Worm (Caenorhabditis elegans) whole organism, L2 larva: ENCODE measurements around the gene K03H6.4.

ENCODE experiments used
- R02D3.7 ChIP-seq: fragments of 150-350 bp; optimal IDR thresholded peaks from 2 replicates; lab custom pipeline; 2014; ENCODE audit warnings: missing biosample characterization, missing genetic modification characterization
- ZK546.5 ChIP-seq: sonication (generic microtip); optimal IDR thresholded peaks from 2 replicates; lab custom pipeline; 2017; ENCODE audit warnings: missing biosample characterization, missing genetic modification characterization
- aly-2 ChIP-seq: fragments of 150-350 bp; optimal IDR thresholded peaks from 2 replicates; lab custom pipeline; 2014; ENCODE audit warnings: missing biosample characterization, missing genetic modification characterization
- lin-39 ChIP-seq: fragments of 150-350 bp; optimal IDR thresholded peaks from 2 replicates; lab custom pipeline; 2014; ENCODE audit warnings: missing biosample characterization, missing genetic modification reagents, missing genetic modification characterization
- nhr-10 ChIP-seq: sonication (generic microtip); optimal IDR thresholded peaks from 2 replicates; lab custom pipeline; 2017; ENCODE audit warnings: missing biosample characterization, missing genetic modification characterization
- nhr-237 ChIP-seq: fragments of 150-350 bp; optimal IDR thresholded peaks from 2 replicates; lab custom pipeline; 2014; ENCODE audit warnings: missing biosample characterization, missing genetic modification characterization
- nhr-25 ChIP-seq: fragments of 150-350 bp; sonication (generic microtip); optimal IDR thresholded peaks from 3 replicates; lab custom pipeline; 2014; ENCODE audit warnings: missing biosample characterization, missing genetic modification characterization
- snpc-4 ChIP-seq: fragments of 150-350 bp; optimal IDR thresholded peaks from 2 replicates; lab custom pipeline; 2014; ENCODE audit warnings: missing biosample characterization, missing genetic modification characterization
- zag-1 ChIP-seq: fragments of 150-350 bp; optimal IDR thresholded peaks from 2 replicates; lab custom pipeline; 2014; ENCODE audit warnings: missing biosample characterization, missing genetic modification characterization
- ztf-11 ChIP-seq: sonication (generic microtip); optimal IDR thresholded peaks from 2 replicates; lab custom pipeline; 2017; ENCODE audit warnings: missing biosample characterization, missing genetic modification characterization

DNA sequence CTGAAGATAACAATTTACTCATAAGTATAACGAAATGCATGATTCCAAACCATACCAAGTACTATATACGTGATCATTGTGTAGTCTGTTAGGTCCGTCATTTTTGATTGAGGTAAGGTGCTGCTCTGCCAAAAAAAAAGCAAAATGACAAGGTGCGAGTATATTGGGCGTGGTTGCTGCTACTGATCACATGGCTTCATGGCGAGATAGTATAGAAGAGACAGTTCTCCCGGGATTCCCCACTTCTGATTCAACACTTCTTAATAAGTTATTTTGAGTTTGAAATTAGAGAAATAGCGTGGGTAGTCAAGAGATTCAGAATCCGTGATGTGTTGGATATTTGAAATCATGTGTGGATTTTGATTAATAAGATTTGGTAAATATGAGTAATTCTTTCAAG lies at the start of gene K03H6.4:
- no peak for TF ChIP-seq nhr-237 (tag; lab: Kevin White, UChicago)
- TF ChIP-seq lin-39 (tag; lab: Kevin White, UChicago) = no peak
- no peak for TF ChIP-seq snpc-4 (tag; lab: Kevin White, UChicago)
- TF ChIP-seq aly-2 (tag; lab: Kevin White, UChicago) = no peak
- no peak for TF ChIP-seq nhr-25
- TF ChIP-seq R02D3.7 (tag; lab: Kevin White, UChicago) = no peak
- TF ChIP-seq zag-1 (tag; lab: Kevin White, UChicago) = no peak
- TF ChIP-seq ZK546.5 (tag; lab: Kevin White, UChicago) = no peak
- TF ChIP-seq ztf-11 = no peak
- no peak for TF ChIP-seq nhr-10 (tag; lab: Kevin White, UChicago)
